Fruit fly (Drosophila melanogaster) S2 (cell line): Measurements from ENCODE around the gene CG10730.

Experiments used
- CG8478 ChIP-seq: fragments of >200 bp; optimal IDR thresholded peaks from 2 replicates; lab custom pipeline; 2018
- CTCF ChIP-seq, 2 experiments: fragments of >200 bp; optimal IDR thresholded peaks; 2 replicates each; lab custom pipeline; 2018

The CG10730 gene

dm6 chr2L:20065516-20065915, 6.5 kb downstream of the CG10730 start, which contains the start of gene vls:
vls (minus strand) TSS chr2L:20065679.
- TF ChIP-seq CG8478 (lab: Kevin White, UChicago) (no peak), CTCF (optimal IDR thresholded peaks at IDR 0.05; lab: Kevin White, UChicago) (no peak)

- TF ChIP-seq CG8478 (lab: Kevin White, UChicago) (no peak), CTCF (optimal IDR thresholded peaks at IDR 0.05; lab: Kevin White, UChicago) (no peak)
These were observed 10.9 kb downstream of the CG10730 start, which contains the start of the genes barr and lok for dm6 chr2L:20061018-20061657. barr (minus strand) TSS chr2L:20061370. lok (plus strand) TSS chr2L:20061422.

- TF ChIP-seq CTCF (optimal IDR thresholded peaks at IDR 0.05; lab: Kevin White, UChicago) = no peak
These were observed 14.6 kb downstream of the CG10730 start for dm6 chr2L:20057391-20057790.

- TF ChIP-seq CG8478 (lab: Kevin White, UChicago) = no peak
These were observed 20.7 kb downstream of the CG10730 start for dm6 chr2L:20051172-20051893.

- TF ChIP-seq CG8478 (lab: Kevin White, UChicago) (no peak), CTCF (optimal IDR thresholded peaks at IDR 0.05; lab: Kevin White, UChicago) (no peak)
These were observed 44.5 kb downstream of the CG10730 start, which contains the start of gene sNPF for dm6 chr2L:20027382-20027919. sNPF (plus strand) TSS chr2L:20027915.

dm6 chr2L:20026351-20026849, 45.6 kb downstream of the CG10730 start:
- TF ChIP-seq CTCF (optimal IDR thresholded peaks at IDR 0.05; lab: Kevin White, UChicago) (no peak), CG8478 (lab: Kevin White, UChicago) (no peak)

dm6 chr2L:20025711-20026110, 46.3 kb downstream of the CG10730 start, which contains the start of gene AANATL3:
AANATL3 (minus strand) TSS chr2L:20025811.
- TF ChIP-seq CG8478 (lab: Kevin White, UChicago) (no peak), CTCF (optimal IDR thresholded peaks at IDR 0.05; lab: Kevin White, UChicago) (no peak)

- TF ChIP-seq CTCF (optimal IDR thresholded peaks at IDR 0.05; lab: Kevin White, UChicago) = no peak
- no peak for TF ChIP-seq CG8478 (lab: Kevin White, UChicago)
These were observed 47.7 kb downstream of the CG10730 start for dm6 chr2L:20024333-20024732.

dm6 chr2L:20020091-20020490, 51.9 kb downstream of the CG10730 start:
- no peak for TF ChIP-seq CG8478 (lab: Kevin White, UChicago)
- no peak for TF ChIP-seq CTCF (optimal IDR thresholded peaks at IDR 0.05; lab: Kevin White, UChicago)
